Worm (Caenorhabditis elegans) whole organism, late embryonic: ENCODE results near the gene W05H7.1.

Experiments
- C08G9.2 ChIP-seq: sonication (generic microtip); optimal IDR thresholded peaks from 2 replicates; lab custom pipeline; 2016; ENCODE audit warnings: mild to moderate bottlenecking, missing genetic modification characterization, moderate library complexity, missing compliant biosample characterization
- K09A11.1 ChIP-seq: sonication (generic microtip); optimal IDR thresholded peaks from 2 replicates; lab custom pipeline; 2017; ENCODE audit warnings: antibody characterized with exemption, mild to moderate bottlenecking, missing genetic modification characterization, missing compliant biosample characterization; ENCODE audit not compliant: insufficient read depth
- ceh-24 ChIP-seq: sonication (generic microtip); optimal IDR thresholded peaks from 2 replicates; lab custom pipeline; 2016; ENCODE audit warnings: mild to moderate bottlenecking, missing genetic modification characterization, missing compliant biosample characterization
- ets-4 ChIP-seq: sonication (generic microtip); optimal IDR thresholded peaks from 2 replicates; lab custom pipeline; 2016; ENCODE audit warnings: missing genetic modification characterization, missing compliant biosample characterization
- lim-6 ChIP-seq: sonication (generic microtip); optimal IDR thresholded peaks from 2 replicates; lab custom pipeline; 2016; ENCODE audit warnings: missing genetic modification characterization, missing compliant biosample characterization
- nfya-1 ChIP-seq: sonication (generic microtip); optimal IDR thresholded peaks from 2 replicates; lab custom pipeline; 2017; ENCODE audit warnings: missing genetic modification characterization, mild to moderate bottlenecking, missing compliant biosample characterization, antibody characterized with exemption, moderate library complexity
- ttx-3 ChIP-seq: sonication (generic microtip); optimal IDR thresholded peaks from 2 replicates; lab custom pipeline; 2016; ENCODE audit warnings: missing genetic modification reagents, missing genetic modification characterization, missing compliant biosample characterization

Gene W05H7.1

ce11 chrX:1501752-1502151, 51.2 kb downstream of the W05H7.1 start, which contains the start of gene F09E10.7:
Gene F09E10.7 (minus strand): TSS chrX:1501852.
- TF ChIP-seq ceh-24 (no peak), K09A11.1 (tag; lab: Kevin White, UChicago) (no peak), lim-6 (no peak), C08G9.2 (tag; lab: Kevin White, UChicago) (no peak), ttx-3 (tag; lab: Kevin White, UChicago) (no peak), nfya-1 (tag; lab: Kevin White, UChicago) (no peak), ets-4 (tag; lab: Kevin White, UChicago) (no peak)
